Fruit fly (Drosophila melanogaster) whole organism, embryonic: ENCODE measurements around the gene CG14961.

ENCODE experiments used
- BtbVII ChIP-seq: fragments of 200-800 bp; sonication (Bioruptor generic); optimal IDR thresholded peaks from 3 replicates; lab custom pipeline; 2017; ENCODE audit warnings: missing biosample characterization, mild to moderate bottlenecking, missing genetic modification characterization
- CG10147 ChIP-seq: fragments of 200-800 bp; sonication (Bioruptor generic); optimal IDR thresholded peaks from 2 replicates; lab custom pipeline; 2019; ENCODE audit warnings: missing biosample characterization, mild to moderate bottlenecking, missing genetic modification characterization, moderate library complexity
- CG10267 ChIP-seq: fragments of 200-800 bp; sonication (Bioruptor generic); optimal IDR thresholded peaks from 2 replicates; lab custom pipeline; 2018; ENCODE audit warnings: missing biosample characterization, mild to moderate bottlenecking, missing genetic modification characterization, moderate library complexity
- CG11504 ChIP-seq: fragments of 200-800 bp; sonication (Bioruptor generic); optimal IDR thresholded peaks from 3 replicates; lab custom pipeline; 2019; ENCODE audit warnings: missing biosample characterization, mild to moderate bottlenecking, missing genetic modification characterization, moderate library complexity
- CG11560 ChIP-seq: fragments of 200-800 bp; sonication (Bioruptor generic); IDR thresholded peaks from 3 replicates; pipeline ENCODE4 v1.3.6; 2022; ENCODE audit warnings: missing biosample characterization, missing genetic modification characterization
- CG12104 ChIP-seq: fragments of 200-800 bp; sonication (Bioruptor generic); optimal IDR thresholded peaks from 3 replicates; lab custom pipeline; 2016; ENCODE audit warnings: missing biosample characterization, missing genetic modification characterization
- CG13624 ChIP-seq: fragments of 200-800 bp; sonication (Bioruptor generic); optimal IDR thresholded peaks from 2 replicates; lab custom pipeline; 2016; ENCODE audit warnings: missing biosample characterization, missing genetic modification characterization
- CG17328 ChIP-seq: fragments of 200-800 bp; sonication (Bioruptor generic); IDR thresholded peaks from 2 replicates; pipeline ENCODE4 v1.3.6; 2022; ENCODE audit warnings: missing biosample characterization, missing genetic modification characterization
- CG17385 ChIP-seq: fragments of 200-800 bp; sonication (Bioruptor generic); optimal IDR thresholded peaks from 3 replicates; lab custom pipeline; 2018; ENCODE audit warnings: missing biosample characterization, mild to moderate bottlenecking, missing genetic modification characterization
- CG17802 ChIP-seq: fragments of 200-800 bp; sonication (Bioruptor generic); optimal IDR thresholded peaks from 2 replicates; lab custom pipeline; 2018; ENCODE audit warnings: missing biosample characterization, mild to moderate bottlenecking, missing genetic modification characterization, moderate library complexity
- CG17829 ChIP-seq: fragments of 200-800 bp; optimal IDR thresholded peaks from 2 replicates; lab custom pipeline; 2019; ENCODE audit warnings: missing biosample characterization, mild to moderate bottlenecking, missing genetic modification characterization, moderate library complexity
- CG2712 ChIP-seq: fragments of 200-800 bp; optimal IDR thresholded peaks from 3 replicates; lab custom pipeline; 2019; ENCODE audit warnings: missing biosample characterization, mild to moderate bottlenecking, missing genetic modification characterization, moderate library complexity
- CG34422 ChIP-seq: fragments of 200-800 bp; sonication (Bioruptor generic); IDR thresholded peaks from 3 replicates; pipeline ENCODE4 v1.3.6; 2022; ENCODE audit warnings: missing biosample characterization, missing genetic modification characterization
- CG4424 ChIP-seq: fragments of 200-800 bp; sonication (Bioruptor generic); optimal IDR thresholded peaks from 3 replicates; lab custom pipeline; 2016; ENCODE audit warnings: missing biosample characterization, missing genetic modification characterization
- CG4617 ChIP-seq: fragments of 200-800 bp; sonication (Bioruptor generic); optimal IDR thresholded peaks from 3 replicates; lab custom pipeline; 2016; ENCODE audit warnings: missing biosample characterization, missing genetic modification characterization, borderline replicate concordance
- CG6254 ChIP-seq: fragments of 200-800 bp; sonication (Bioruptor generic); optimal IDR thresholded peaks from 3 replicates; lab custom pipeline; 2017; ENCODE audit warnings: mild to moderate bottlenecking, missing biosample characterization, missing genetic modification reagents, missing genetic modification characterization
- CG7745 ChIP-seq: fragments of 200-800 bp; sonication (Bioruptor generic); optimal IDR thresholded peaks from 2 replicates; lab custom pipeline; 2018; ENCODE audit warnings: missing biosample characterization, mild to moderate bottlenecking, missing genetic modification characterization, moderate library complexity
- CkIIα-i1 ChIP-seq: fragments of 200-800 bp; sonication (Bioruptor generic); IDR thresholded peaks from 2 replicates; pipeline ENCODE4 v1.3.6; 2022; ENCODE audit warnings: missing biosample characterization, missing genetic modification characterization
- CrebB ChIP-seq: fragments of 200-800 bp; sonication (Bioruptor generic); optimal IDR thresholded peaks from 3 replicates; lab custom pipeline; 2018; ENCODE audit warnings: missing biosample characterization, mild to moderate bottlenecking, missing genetic modification characterization
- Dp ChIP-seq: fragments of 200-800 bp; sonication (Bioruptor generic); optimal IDR thresholded peaks from 2 replicates; lab custom pipeline; 2018; ENCODE audit warnings: missing biosample characterization, mild to moderate bottlenecking, missing genetic modification characterization, moderate library complexity
- Eip74EF ChIP-seq, 2 experiments: fragments of 200-800 bp in 1 of 2; fragments of >200 bp in 1 of 2; sonication (Bioruptor generic) in 1 of 2; optimal IDR thresholded peaks; 2 replicates each; lab custom pipeline; 2017 to 2019; ENCODE audit warnings: missing biosample characterization in 2 of 2, missing genetic modification characterization in 2 of 2, mild to moderate bottlenecking in 1 of 2, moderate library complexity in 1 of 2
- Hand ChIP-seq: fragments of 200-800 bp; sonication (Bioruptor generic); optimal IDR thresholded peaks from 2 replicates; lab custom pipeline; 2017; ENCODE audit warnings: mild to moderate bottlenecking, missing biosample characterization, missing genetic modification reagents, missing genetic modification characterization
- Lim3 ChIP-seq: fragments of 200-800 bp; sonication (Bioruptor generic); IDR thresholded peaks from 2 replicates; pipeline ENCODE4 v1.3.6; 2022; ENCODE audit warnings: missing biosample characterization, missing genetic modification characterization
- NC2α ChIP-seq: fragments of 200-800 bp; sonication (Bioruptor generic); optimal IDR thresholded peaks from 2 replicates; lab custom pipeline; 2016; ENCODE audit warnings: missing biosample characterization, missing genetic modification characterization
- al ChIP-seq: fragments of 200-800 bp; sonication (Bioruptor generic); IDR thresholded peaks from 2 replicates; pipeline ENCODE4 v1.3.6; 2022; ENCODE audit warnings: missing biosample characterization, missing genetic modification characterization
- ci ChIP-seq: fragments of 200-800 bp; sonication (Bioruptor generic); IDR thresholded peaks from 3 replicates; pipeline ENCODE4 v1.3.6; 2022; ENCODE audit warnings: missing biosample characterization, missing genetic modification characterization
- cwo ChIP-seq: fragments of 200-800 bp; sonication (Bioruptor generic); optimal IDR thresholded peaks from 3 replicates; lab custom pipeline; 2017; ENCODE audit warnings: missing biosample characterization, missing genetic modification characterization, mild to moderate bottlenecking, moderate library complexity, missing genetic modification reagents
- dimm ChIP-seq: fragments of 200-800 bp; sonication (Bioruptor generic); IDR thresholded peaks from 2 replicates; pipeline ENCODE4 v1.3.6; 2022; ENCODE audit warnings: missing biosample characterization, missing genetic modification characterization
- dm ChIP-seq: fragments of 200-800 bp; sonication (Bioruptor generic); optimal IDR thresholded peaks from 3 replicates; lab custom pipeline; 2016; ENCODE audit warnings: missing biosample characterization, missing genetic modification characterization
- fu2 ChIP-seq: fragments of 200-800 bp; sonication (Bioruptor generic); optimal IDR thresholded peaks from 2 replicates; lab custom pipeline; 2016; ENCODE audit warnings: missing biosample characterization, missing genetic modification characterization
- grau ChIP-seq: fragments of 200-800 bp; optimal IDR thresholded peaks from 3 replicates; lab custom pipeline; 2019; ENCODE audit warnings: missing biosample characterization, mild to moderate bottlenecking, missing genetic modification characterization, moderate library complexity
- hbn ChIP-seq: fragments of 200-800 bp; sonication (Bioruptor generic); IDR thresholded peaks from 2 replicates; pipeline ENCODE4 v1.3.6; 2022; ENCODE audit warnings: missing biosample characterization, missing genetic modification characterization; ENCODE audit not compliant: partially characterized antibody
- jumu ChIP-seq: fragments of 200-800 bp; sonication (Bioruptor generic); optimal IDR thresholded peaks from 3 replicates; lab custom pipeline; 2016; ENCODE audit warnings: missing biosample characterization, missing genetic modification characterization
- oc ChIP-seq: fragments of 200-800 bp; sonication (Bioruptor generic); optimal IDR thresholded peaks from 2 replicates; lab custom pipeline; 2018; ENCODE audit warnings: missing biosample characterization, mild to moderate bottlenecking, missing genetic modification characterization, moderate library complexity
- odd ChIP-seq: fragments of 200-800 bp; sonication (Bioruptor generic); optimal IDR thresholded peaks from 2 replicates; lab custom pipeline; 2017; ENCODE audit warnings: missing biosample characterization, mild to moderate bottlenecking, missing genetic modification characterization
- pnt ChIP-seq: fragments of 200-800 bp; sonication (Bioruptor generic); optimal IDR thresholded peaks from 3 replicates; lab custom pipeline; 2016; ENCODE audit warnings: missing biosample characterization, missing genetic modification characterization
- row ChIP-seq: fragments of 200-800 bp; sonication (Bioruptor generic); IDR thresholded peaks from 3 replicates; pipeline ENCODE4 v1.3.6; 2022; ENCODE audit warnings: missing biosample characterization, missing genetic modification characterization
- salm ChIP-seq: fragments of 200-800 bp; sonication (Bioruptor generic); optimal IDR thresholded peaks from 2 replicates; lab custom pipeline; 2018; ENCODE audit warnings: missing biosample characterization, mild to moderate bottlenecking, missing genetic modification characterization
- sens-2 ChIP-seq: fragments of 200-800 bp; sonication (Bioruptor generic); IDR thresholded peaks from 2 replicates; pipeline ENCODE4 v1.3.6; 2022; ENCODE audit warnings: missing biosample characterization, missing genetic modification characterization
- slp2 ChIP-seq: fragments of 200-800 bp; sonication (Bioruptor generic); optimal IDR thresholded peaks from 2 replicates; lab custom pipeline; 2016; ENCODE audit warnings: missing biosample characterization, missing genetic modification characterization
- sob ChIP-seq: fragments of 200-800 bp; sonication (Bioruptor generic); IDR thresholded peaks from 2 replicates; pipeline ENCODE4 v1.3.6; 2022; ENCODE audit warnings: missing biosample characterization, missing genetic modification characterization
- sqz ChIP-seq: fragments of 200-800 bp; sonication (Bioruptor generic); optimal IDR thresholded peaks from 3 replicates; lab custom pipeline; 2018; ENCODE audit warnings: missing biosample characterization, mild to moderate bottlenecking, missing genetic modification characterization
- sug ChIP-seq: fragments of 200-800 bp; optimal IDR thresholded peaks from 2 replicates; lab custom pipeline; 2019; ENCODE audit warnings: missing biosample characterization, mild to moderate bottlenecking, missing genetic modification characterization, moderate library complexity
- trem ChIP-seq: fragments of 200-800 bp; optimal IDR thresholded peaks from 3 replicates; lab custom pipeline; 2019; ENCODE audit warnings: missing biosample characterization, mild to moderate bottlenecking, missing genetic modification characterization, moderate library complexity
- unpg ChIP-seq: fragments of 200-800 bp; sonication (Bioruptor generic); optimal IDR thresholded peaks from 3 replicates; lab custom pipeline; 2018; ENCODE audit warnings: missing biosample characterization, mild to moderate bottlenecking, missing genetic modification characterization, moderate library complexity
- wek ChIP-seq: fragments of 200-800 bp; sonication (Bioruptor generic); optimal IDR thresholded peaks from 3 replicates; lab custom pipeline; 2018; ENCODE audit warnings: missing biosample characterization, mild to moderate bottlenecking, missing genetic modification characterization, moderate library complexity
- zen2 ChIP-seq: fragments of 200-800 bp; sonication (Bioruptor generic); IDR thresholded peaks from 3 replicates; pipeline ENCODE4 v1.3.6; 2022; ENCODE audit warnings: missing biosample characterization, missing genetic modification characterization; ENCODE audit not compliant: partially characterized antibody
- zfh1 ChIP-seq: fragments of 200-800 bp; sonication (Bioruptor generic); IDR thresholded peaks from 3 replicates; pipeline ENCODE4 v1.3.6; 2022; ENCODE audit warnings: missing biosample characterization, missing genetic modification characterization
- zfh2 ChIP-seq: fragments of 200-800 bp; sonication (Bioruptor generic); optimal IDR thresholded peaks from 2 replicates; lab custom pipeline; 2016; ENCODE audit warnings: missing biosample characterization, missing genetic modification characterization

CG14961 gene

dm6 chr3L:3380225-3381043 is 50.6 kb downstream of the CG14961 start (continued):
- TF ChIP-seq hbn (GFP tag; lab: Robert Waterston, UW) (peak; percentile 23; the same call in 1 of the 2 replicates), sob (GFP tag; lab: Robert Waterston, UW) (peak; percentile 19; the same call in 1 of the 2 replicates), grau (peak; percentile 53), CG10147 (GFP tag; lab: Kevin White, UChicago) (no peak), ci (GFP tag; lab: Robert Waterston, UW) (peak; percentile 77), CG11504 (tag; lab: Kevin White, UChicago) (peak; percentile 76), unpg (GFP tag; lab: Kevin White, UChicago) (peak; percentile 39), dm (no peak), salm (tag; lab: Kevin White, UChicago) (no peak), CG17328 (GFP tag; lab: Robert Waterston, UW) (peak; percentile 29), pnt (no peak), CG6254 (GFP tag; lab: Kevin White, UChicago) (peak; percentile 40), CG4617 (GFP tag; lab: Kevin White, UChicago) (no peak), trem (tag; lab: Kevin White, UChicago) (peak; percentile 22), slp2 (GFP tag; lab: Kevin White, UChicago) (no peak), zfh2 (no peak), al (GFP tag; lab: Robert Waterston, UW) (no peak), wek (GFP tag; lab: Kevin White, UChicago) (no peak), jumu (no peak), BtbVII (GFP tag; lab: Kevin White, UChicago) (no peak), oc (tag; lab: Kevin White, UChicago) (peak; percentile 73), CG34422 (GFP tag; lab: Robert Waterston, UW) (no peak), fu2 (no peak), CG4424 (GFP tag; lab: Kevin White, UChicago) (peak; percentile 52), row (peak; percentile 60), sqz (GFP tag; lab: Kevin White, UChicago) (no peak), zen2 (GFP tag; lab: Robert Waterston, UW) (no peak), Eip74EF (GFP tag; optimal IDR thresholded peaks at IDR 0.05; lab: Kevin White, UChicago) (no peak), CG10267 (tag; lab: Kevin White, UChicago) (peak; percentile 22), Hand (GFP tag; lab: Kevin White, UChicago) (no peak), CG17829 (tag; lab: Kevin White, UChicago) (peak; percentile 47), NC2α (GFP tag; lab: Kevin White, UChicago) (no peak), CG13624 (GFP tag; lab: Kevin White, UChicago) (no peak), CG7745 (tag; lab: Kevin White, UChicago) (no peak), CG17802 (tag; lab: Kevin White, UChicago) (peak; percentile 27), CG17385 (peak; percentile 56), sug (tag; lab: Kevin White, UChicago) (peak; percentile 0), CkIIα-i1 (GFP tag; lab: Robert Waterston, UW) (no peak), Dp (GFP tag; lab: Kevin White, UChicago) (no peak), zfh1 (GFP tag; lab: Robert Waterston, UW) (peak; percentile 57; the same call in 2 of the 3 replicates), odd (GFP tag; lab: Kevin White, UChicago) (peak; percentile 5), CG2712 (tag; lab: Kevin White, UChicago) (peak; percentile 61), CG11560 (tag; lab: Robert Waterston, UW) (no peak), CrebB (tag; lab: Kevin White, UChicago) (no peak), Lim3 (GFP tag; lab: Robert Waterston, UW) (0 out of 2 replicates have a peak, but pooled peaks have one; percentile 24), cwo (GFP tag; lab: Kevin White, UChicago) (no peak), dimm (GFP tag; lab: Robert Waterston, UW) (no peak), CG12104 (GFP tag; lab: Kevin White, UChicago) (no peak), sens-2 (GFP tag; lab: Robert Waterston, UW) (no peak)
